Worm (Caenorhabditis elegans) whole organism, late embryonic: ENCODE data around the gene nhr-166.
A peak's percentile ranks its signal among the peaks of the same experiment; 100 is the strongest.

ENCODE experiments used
- ama-1 ChIP-seq: fragments of 150-350 bp; optimal IDR thresholded peaks from 2 replicates; lab custom pipeline; 2014
- ceh-22 ChIP-seq: sonication (generic microtip); optimal IDR thresholded peaks from 2 replicates; lab custom pipeline; 2017; ENCODE audit warnings: missing biosample characterization, missing genetic modification characterization
- ceh-34 ChIP-seq: sonication (generic microtip); optimal IDR thresholded peaks from 2 replicates; lab custom pipeline; 2016; ENCODE audit warnings: mild to moderate bottlenecking, missing genetic modification characterization, missing compliant biosample characterization
- ceh-9 ChIP-seq: sonication (generic microtip); optimal IDR thresholded peaks from 2 replicates; lab custom pipeline; 2016; ENCODE audit warnings: mild to moderate bottlenecking, missing genetic modification characterization, inconsistent platforms, missing compliant biosample characterization
- dve-1 ChIP-seq: sonication (generic microtip); optimal IDR thresholded peaks from 2 replicates; lab custom pipeline; 2017; ENCODE audit warnings: antibody characterized with exemption, mild to moderate bottlenecking, missing genetic modification characterization, missing compliant biosample characterization
- elt-4 ChIP-seq: sonication (generic microtip); optimal IDR thresholded peaks from 2 replicates; lab custom pipeline; 2016; ENCODE audit warnings: missing genetic modification characterization, missing compliant biosample characterization
- fkh-6 ChIP-seq: sonication (generic microtip); optimal IDR thresholded peaks from 2 replicates; lab custom pipeline; 2016; ENCODE audit warnings: missing genetic modification characterization, missing compliant biosample characterization
- lim-6 ChIP-seq: sonication (generic microtip); optimal IDR thresholded peaks from 2 replicates; lab custom pipeline; 2016; ENCODE audit warnings: missing genetic modification characterization, missing compliant biosample characterization
- nhr-11 ChIP-seq: fragments of 150-350 bp; optimal IDR thresholded peaks from 2 replicates; lab custom pipeline; 2014; ENCODE audit warnings: missing biosample characterization, missing genetic modification characterization
- pat-9 ChIP-seq: fragments of 200-800 bp; sonication (Bioruptor generic); optimal IDR thresholded peaks from 2 replicates; lab custom pipeline; 2018; ENCODE audit warnings: mild to moderate bottlenecking, missing genetic modification characterization, moderate library complexity, missing compliant biosample characterization
- sox-4 ChIP-seq: sonication (generic microtip); optimal IDR thresholded peaks from 2 replicates; lab custom pipeline; 2017; ENCODE audit warnings: mild to moderate bottlenecking, missing genetic modification characterization, inconsistent platforms, missing compliant biosample characterization
- tbx-2 ChIP-seq: sonication (generic microtip); optimal IDR thresholded peaks from 2 replicates; lab custom pipeline; 2016; ENCODE audit warnings: missing genetic modification characterization, missing compliant biosample characterization

DNA sequence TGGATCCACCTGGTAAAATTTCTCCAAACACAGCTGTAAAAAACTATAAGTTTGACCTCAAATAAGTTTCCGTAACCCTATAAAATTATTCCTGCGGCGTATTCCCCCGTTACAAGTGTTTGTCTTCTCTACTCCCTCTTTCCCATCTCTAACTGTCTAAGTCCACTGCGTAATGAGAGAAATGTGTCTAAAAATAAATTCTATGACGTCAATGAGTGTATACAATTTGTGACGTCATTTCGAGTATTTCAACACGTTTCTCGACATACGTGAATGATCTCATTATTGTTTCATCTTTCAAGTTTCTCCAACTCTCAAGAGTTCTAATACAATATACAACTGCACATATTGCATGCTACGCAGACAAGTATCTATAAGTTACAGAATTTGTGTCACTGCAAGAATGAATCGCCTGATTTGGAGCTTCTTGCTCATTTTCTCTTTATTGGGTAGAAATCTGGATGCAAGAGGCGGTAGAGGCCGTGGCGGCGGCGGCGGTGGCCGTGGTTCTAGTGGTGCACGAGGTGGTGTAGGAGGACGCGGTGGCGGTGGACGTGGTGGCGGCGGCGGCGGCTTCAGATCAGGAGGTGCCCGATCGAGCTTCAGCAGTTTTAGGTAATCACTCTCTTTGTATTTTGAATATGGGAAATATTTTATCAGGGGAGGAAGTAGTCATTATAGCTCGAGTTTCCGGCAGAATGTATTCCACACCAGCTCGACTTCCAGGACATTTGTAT lies 17.9 kb downstream of the nhr-166 start, which contains the start of gene F53C3.6:
- peak; percentile 40 for TF ChIP-seq tbx-2
- no peak for TF ChIP-seq ceh-34
- no peak for TF ChIP-seq ama-1 (lab: Kevin White, UChicago)
- TF ChIP-seq ceh-9 (tag; lab: Kevin White, UChicago): no peak
- no peak for TF ChIP-seq nhr-11
- no peak for TF ChIP-seq elt-4 (tag; lab: Kevin White, UChicago)
- no peak for TF ChIP-seq fkh-6 (tag; lab: Kevin White, UChicago)
- no peak for TF ChIP-seq dve-1 (tag; lab: Kevin White, UChicago)
- no peak for TF ChIP-seq ceh-22 (tag; lab: Kevin White, UChicago)
- TF ChIP-seq sox-4 (tag; lab: Kevin White, UChicago): no peak
- TF ChIP-seq lim-6 (tag; lab: Kevin White, UChicago): no peak
- no peak for TF ChIP-seq pat-9 (tag; lab: Kevin White, UChicago)
